Fruit fly (Drosophila melanogaster) whole organism, embryonic: ENCODE measurements around the gene Set2.

Experiments
- ATbp ChIP-seq: fragments of 200-800 bp; sonication (Bioruptor generic); optimal IDR thresholded peaks from 2 replicates; lab custom pipeline; 2017; ENCODE audit warnings: missing biosample characterization, mild to moderate bottlenecking, missing genetic modification characterization, missing genetic modification reagents
- B-H1 ChIP-seq: fragments of 200-800 bp; sonication (Bioruptor generic); IDR thresholded peaks from 3 replicates; pipeline ENCODE4 v1.3.6; 2022; ENCODE audit warnings: missing biosample characterization, missing genetic modification characterization
- Bteb2 ChIP-seq: fragments of 200-800 bp; sonication (Bioruptor generic); optimal IDR thresholded peaks from 2 replicates; lab custom pipeline; 2016; ENCODE audit warnings: missing biosample characterization, missing genetic modification characterization
- CG10462 ChIP-seq: fragments of 200-800 bp; sonication (Bioruptor generic); optimal IDR thresholded peaks from 2 replicates; lab custom pipeline; 2016; ENCODE audit warnings: missing biosample characterization, missing genetic modification characterization
- CG10543 ChIP-seq: fragments of 200-800 bp; sonication (Bioruptor generic); optimal IDR thresholded peaks from 3 replicates; lab custom pipeline; 2017; ENCODE audit warnings: missing biosample characterization, mild to moderate bottlenecking, missing genetic modification characterization, moderate library complexity
- CG11085 ChIP-seq: fragments of 200-800 bp; sonication (Bioruptor generic); IDR thresholded peaks from 2 replicates; pipeline ENCODE4 v1.3.6; 2022; ENCODE audit warnings: missing biosample characterization, missing genetic modification characterization
- CG11723 ChIP-seq: fragments of 200-800 bp; sonication (Bioruptor generic); optimal IDR thresholded peaks from 2 replicates; lab custom pipeline; 2017; ENCODE audit warnings: missing biosample characterization, mild to moderate bottlenecking, missing genetic modification characterization
- CG12219 ChIP-seq: fragments of 200-800 bp; sonication (Bioruptor generic); optimal IDR thresholded peaks from 3 replicates; lab custom pipeline; 2018; ENCODE audit warnings: missing biosample characterization, mild to moderate bottlenecking, missing genetic modification characterization
- CG13296 ChIP-seq: fragments of 200-800 bp; sonication (Bioruptor generic); optimal IDR thresholded peaks from 3 replicates; lab custom pipeline; 2018; ENCODE audit warnings: missing biosample characterization, mild to moderate bottlenecking, missing genetic modification characterization
- CG13775 ChIP-seq: fragments of 200-800 bp; sonication (Bioruptor generic); optimal IDR thresholded peaks from 3 replicates; lab custom pipeline; 2017; ENCODE audit warnings: missing biosample characterization, mild to moderate bottlenecking, missing genetic modification characterization
- CG18619 ChIP-seq: fragments of 200-800 bp; sonication (Bioruptor generic); optimal IDR thresholded peaks from 3 replicates; lab custom pipeline; 2017; ENCODE audit warnings: missing biosample characterization, mild to moderate bottlenecking, missing genetic modification characterization
- CG30431 ChIP-seq: fragments of 200-800 bp; sonication (Bioruptor generic); optimal IDR thresholded peaks from 2 replicates; lab custom pipeline; 2017; ENCODE audit warnings: missing biosample characterization, missing genetic modification characterization
- CG31365 ChIP-seq: fragments of 200-800 bp; sonication (Bioruptor generic); optimal IDR thresholded peaks from 2 replicates; lab custom pipeline; 2018; ENCODE audit warnings: missing biosample characterization, mild to moderate bottlenecking, missing genetic modification characterization
- CG34376 ChIP-seq: fragments of 200-800 bp; sonication (Bioruptor generic); optimal IDR thresholded peaks from 2 replicates; lab custom pipeline; 2018; ENCODE audit warnings: missing biosample characterization, mild to moderate bottlenecking, missing genetic modification characterization
- CG34422 ChIP-seq: fragments of 200-800 bp; sonication (Bioruptor generic); IDR thresholded peaks from 3 replicates; pipeline ENCODE4 v1.3.6; 2022; ENCODE audit warnings: missing biosample characterization, missing genetic modification characterization
- CG6813 ChIP-seq: fragments of 200-800 bp; sonication (Bioruptor generic); optimal IDR thresholded peaks from 2 replicates; lab custom pipeline; 2017; ENCODE audit warnings: missing biosample characterization, missing genetic modification characterization, mild to moderate bottlenecking, moderate library complexity, missing genetic modification reagents
- CG7745 ChIP-seq: fragments of 200-800 bp; sonication (Bioruptor generic); optimal IDR thresholded peaks from 2 replicates; lab custom pipeline; 2018; ENCODE audit warnings: missing biosample characterization, mild to moderate bottlenecking, missing genetic modification characterization, moderate library complexity
- CG7839 ChIP-seq: fragments of 200-800 bp; sonication (Bioruptor generic); optimal IDR thresholded peaks from 3 replicates; lab custom pipeline; 2018; ENCODE audit warnings: missing biosample characterization, mild to moderate bottlenecking, missing genetic modification characterization, moderate library complexity
- CG7987 ChIP-seq: fragments of 200-800 bp; sonication (Bioruptor generic); optimal IDR thresholded peaks from 2 replicates; lab custom pipeline; 2018; ENCODE audit warnings: missing biosample characterization, mild to moderate bottlenecking, missing genetic modification characterization, moderate library complexity
- CG9817 ChIP-seq: fragments of 200-800 bp; sonication (Bioruptor generic); optimal IDR thresholded peaks from 2 replicates; lab custom pipeline; 2018; ENCODE audit warnings: missing biosample characterization, mild to moderate bottlenecking, missing genetic modification characterization, moderate library complexity
- Camta ChIP-seq: fragments of 200-800 bp; sonication (Bioruptor generic); optimal IDR thresholded peaks from 2 replicates; lab custom pipeline; 2016; ENCODE audit warnings: missing biosample characterization, missing genetic modification characterization
- Doc3 ChIP-seq: fragments of 200-800 bp; sonication (Bioruptor generic); IDR thresholded peaks from 3 replicates; pipeline ENCODE4 v1.3.6; 2022; ENCODE audit warnings: missing biosample characterization, missing genetic modification characterization; ENCODE audit not compliant: partially characterized antibody
- Gsc ChIP-seq: fragments of 200-800 bp; sonication (Bioruptor generic); IDR thresholded peaks from 2 replicates; pipeline ENCODE4 v1.3.6; 2022; ENCODE audit warnings: missing biosample characterization, missing genetic modification characterization
- Gug ChIP-seq: fragments of 200-800 bp; sonication (Bioruptor generic); IDR thresholded peaks from 4 replicates; pipeline ENCODE4 v1.3.6; 2022; ENCODE audit warnings: missing biosample characterization, missing genetic modification characterization
- Hey ChIP-seq: fragments of 200-800 bp; sonication (Bioruptor generic); optimal IDR thresholded peaks from 3 replicates; lab custom pipeline; 2018; ENCODE audit warnings: missing biosample characterization, mild to moderate bottlenecking, missing genetic modification characterization
- HmgZ ChIP-seq: fragments of 200-800 bp; sonication (Bioruptor generic); optimal IDR thresholded peaks from 2 replicates; lab custom pipeline; 2018; ENCODE audit warnings: missing biosample characterization, mild to moderate bottlenecking, missing genetic modification characterization
- MTF-1 ChIP-seq: fragments of 200-800 bp; sonication (Bioruptor generic); optimal IDR thresholded peaks from 2 replicates; lab custom pipeline; 2018; ENCODE audit warnings: missing biosample characterization, mild to moderate bottlenecking, missing genetic modification characterization, borderline replicate concordance
- Med ChIP-seq: fragments of 200-800 bp; sonication (Bioruptor generic); peaks from one replicate; lab custom pipeline; 2016; ENCODE audit warnings: missing biosample characterization, missing genetic modification characterization, mild to moderate bottlenecking, inconsistent platforms, moderate library complexity
- PHDP ChIP-seq: fragments of 200-800 bp; sonication (Bioruptor generic); optimal IDR thresholded peaks from 3 replicates; lab custom pipeline; 2018; ENCODE audit warnings: missing biosample characterization, mild to moderate bottlenecking, missing genetic modification characterization, moderate library complexity
- Ptx1 ChIP-seq: fragments of 200-800 bp; sonication (Bioruptor generic); IDR thresholded peaks from 2 replicates; pipeline ENCODE4 v1.3.6; 2022; ENCODE audit warnings: missing biosample characterization, missing genetic modification characterization
- Six4 ChIP-seq: fragments of 200-800 bp; sonication (Bioruptor generic); optimal IDR thresholded peaks from 2 replicates; lab custom pipeline; 2016; ENCODE audit warnings: missing biosample characterization, missing genetic modification characterization
- bab2 ChIP-seq: fragments of 200-800 bp; sonication (Bioruptor generic); optimal IDR thresholded peaks from 2 replicates; lab custom pipeline; 2016; ENCODE audit warnings: missing biosample characterization, missing genetic modification characterization
- dan ChIP-seq: fragments of 200-800 bp; sonication (Bioruptor generic); IDR thresholded peaks from 2 replicates; pipeline ENCODE4 v1.3.6; 2022; ENCODE audit warnings: missing biosample characterization, missing genetic modification characterization
- en ChIP-seq: fragments of 200-800 bp; sonication (Bioruptor generic); optimal IDR thresholded peaks from 2 replicates; lab custom pipeline; 2016; ENCODE audit warnings: missing biosample characterization, missing genetic modification characterization
- fd96Cb ChIP-seq: fragments of 200-800 bp; sonication (Bioruptor generic); optimal IDR thresholded peaks from 2 replicates; lab custom pipeline; 2018; ENCODE audit warnings: missing biosample characterization, mild to moderate bottlenecking, missing genetic modification characterization, moderate library complexity
- gem ChIP-seq: fragments of 200-800 bp; sonication (Bioruptor generic); optimal IDR thresholded peaks from 2 replicates; lab custom pipeline; 2019; ENCODE audit warnings: missing biosample characterization, mild to moderate bottlenecking, missing genetic modification characterization, moderate library complexity
- her ChIP-seq: fragments of 200-800 bp; sonication (Bioruptor generic); optimal IDR thresholded peaks from 2 replicates; lab custom pipeline; 2016; ENCODE audit warnings: missing biosample characterization, missing genetic modification characterization
- inv ChIP-seq: fragments of 200-800 bp; sonication (Bioruptor generic); IDR thresholded peaks from 2 replicates; pipeline ENCODE4 v1.3.6; 2022; ENCODE audit warnings: missing biosample characterization, missing genetic modification characterization; ENCODE audit not compliant: partially characterized antibody
- lmd ChIP-seq: fragments of 200-800 bp; sonication (Bioruptor generic); IDR thresholded peaks from 2 replicates; pipeline ENCODE4 v1.3.6; 2022; ENCODE audit warnings: missing biosample characterization, missing genetic modification characterization
- mirr ChIP-seq: fragments of 200-800 bp; sonication (Bioruptor generic); optimal IDR thresholded peaks from 3 replicates; lab custom pipeline; 2018; ENCODE audit warnings: missing biosample characterization, mild to moderate bottlenecking, missing genetic modification characterization
- mld ChIP-seq: fragments of 200-800 bp; sonication (Bioruptor generic); IDR thresholded peaks from 3 replicates; pipeline ENCODE4 v1.3.6; 2022; ENCODE audit warnings: missing biosample characterization, missing genetic modification characterization; ENCODE audit not compliant: partially characterized antibody
- odd ChIP-seq: fragments of 200-800 bp; sonication (Bioruptor generic); optimal IDR thresholded peaks from 2 replicates; lab custom pipeline; 2017; ENCODE audit warnings: missing biosample characterization, mild to moderate bottlenecking, missing genetic modification characterization
- pb ChIP-seq: fragments of 200-800 bp; sonication (Bioruptor generic); optimal IDR thresholded peaks from 3 replicates; lab custom pipeline; 2016; ENCODE audit warnings: missing biosample characterization, missing genetic modification characterization
- row ChIP-seq: fragments of 200-800 bp; sonication (Bioruptor generic); IDR thresholded peaks from 3 replicates; pipeline ENCODE4 v1.3.6; 2022; ENCODE audit warnings: missing biosample characterization, missing genetic modification characterization
- sens ChIP-seq: fragments of 200-800 bp; sonication (Bioruptor generic); peaks from one replicate; lab custom pipeline; 2016; ENCODE audit warnings: missing biosample characterization, missing genetic modification characterization
- seq ChIP-seq: fragments of 200-800 bp; sonication (Bioruptor generic); IDR thresholded peaks from 2 replicates; pipeline ENCODE4 v1.3.6; 2022; ENCODE audit warnings: missing biosample characterization, missing genetic modification characterization
- sim ChIP-seq: fragments of 200-800 bp; sonication (Bioruptor generic); IDR thresholded peaks from 2 replicates; pipeline ENCODE4 v1.3.6; 2022; ENCODE audit warnings: missing biosample characterization, missing genetic modification characterization
- stwl ChIP-seq: fragments of 200-800 bp; sonication (Bioruptor generic); optimal IDR thresholded peaks from 3 replicates; lab custom pipeline; 2018; ENCODE audit warnings: missing biosample characterization, mild to moderate bottlenecking, missing genetic modification characterization, moderate library complexity
- tap ChIP-seq: fragments of 200-800 bp; optimal IDR thresholded peaks from 3 replicates; lab custom pipeline; 2019; ENCODE audit warnings: missing biosample characterization, mild to moderate bottlenecking, missing genetic modification characterization, moderate library complexity
- tio ChIP-seq: fragments of 200-800 bp; sonication (Bioruptor generic); optimal IDR thresholded peaks from 2 replicates; lab custom pipeline; 2017; ENCODE audit warnings: missing biosample characterization, missing genetic modification characterization, inconsistent platforms
- wor ChIP-seq: fragments of 200-800 bp; sonication (Bioruptor generic); IDR thresholded peaks from 2 replicates; pipeline ENCODE4 v1.3.6; 2022; ENCODE audit warnings: missing biosample characterization, missing genetic modification characterization
- zf30C ChIP-seq: fragments of 200-800 bp; sonication (Bioruptor generic); optimal IDR thresholded peaks from 3 replicates; lab custom pipeline; 2018; ENCODE audit warnings: missing biosample characterization, mild to moderate bottlenecking, missing genetic modification characterization

The Set2 gene

dm6 chrX:13447438-13447837, 34.4 kb downstream of the Set2 start:
- TF ChIP-seq HmgZ (tag; lab: Kevin White, UChicago) (no peak), Gug (GFP tag; lab: Robert Waterston, UW) (no peak), tap (no peak), tio (GFP tag; lab: Kevin White, UChicago) (no peak), Bteb2 (no peak), CG34422 (GFP tag; lab: Robert Waterston, UW) (0 out of 3 replicates have a peak, but pooled peaks have one; percentile 36), CG9817 (tag; lab: Kevin White, UChicago) (no peak), her (GFP tag; lab: Kevin White, UChicago) (no peak), CG30431 (GFP tag; lab: Kevin White, UChicago) (no peak), CG6813 (GFP tag; lab: Kevin White, UChicago) (no peak), PHDP (tag; lab: Kevin White, UChicago) (no peak), Doc3 (GFP tag; lab: Robert Waterston, UW) (no peak), inv (GFP tag; lab: Robert Waterston, UW) (no peak), CG31365 (tag; lab: Kevin White, UChicago) (no peak), Gsc (GFP tag; lab: Robert Waterston, UW) (no peak), CG11723 (GFP tag; lab: Kevin White, UChicago) (no peak), CG13775 (GFP tag; lab: Kevin White, UChicago) (no peak), pb (GFP tag; lab: Kevin White, UChicago) (no peak), mld (GFP tag; lab: Robert Waterston, UW) (no peak), CG7745 (tag; lab: Kevin White, UChicago) (no peak), Ptx1 (GFP tag; lab: Robert Waterston, UW) (peak; percentile 54), CG34376 (GFP tag; lab: Kevin White, UChicago) (no peak), Camta (no peak), CG7839 (tag; lab: Kevin White, UChicago) (peak; percentile 37), Hey (tag; lab: Kevin White, UChicago) (no peak), lmd (GFP tag; lab: Robert Waterston, UW) (peak; percentile 46; the same call in 1 of the 2 replicates), ATbp (no peak), sim (GFP tag; lab: Robert Waterston, UW) (no peak), CG7987 (no peak), MTF-1 (GFP tag; lab: Kevin White, UChicago) (no peak), Six4 (GFP tag; lab: Kevin White, UChicago) (no peak), mirr (GFP tag; lab: Kevin White, UChicago) (no peak), B-H1 (GFP tag; lab: Robert Waterston, UW) (0 out of 3 replicates have a peak, but pooled peaks have one; percentile 23), bab2 (no peak), CG13296 (GFP tag; lab: Kevin White, UChicago) (no peak), sens (peak; percentile 57), en (GFP tag; lab: Kevin White, UChicago) (no peak), wor (GFP tag; lab: Robert Waterston, UW) (no peak), Med (GFP tag; lab: Kevin White, UChicago) (peak; percentile 65), odd (GFP tag; lab: Kevin White, UChicago) (no peak), CG11085 (GFP tag; lab: Robert Waterston, UW) (no peak), fd96Cb (no peak), stwl (tag; lab: Kevin White, UChicago) (no peak), CG18619 (GFP tag; lab: Kevin White, UChicago) (no peak), dan (no peak), gem (tag; lab: Kevin White, UChicago) (peak; percentile 43), seq (GFP tag; lab: Robert Waterston, UW) (no peak), CG12219 (GFP tag; lab: Kevin White, UChicago) (no peak), row (GFP tag; lab: Robert Waterston, UW) (peak; percentile 58), zf30C (GFP tag; lab: Kevin White, UChicago) (no peak), CG10543 (GFP tag; lab: Kevin White, UChicago) (no peak), CG10462 (GFP tag; lab: Kevin White, UChicago) (no peak)
